Worm (Caenorhabditis elegans) whole organism, L4 larva: ENCODE results near the gene byn-1.

Source experiments
- D1046.2 ChIP-seq: fragments of 200-800 bp; sonication (Bioruptor generic); IDR thresholded peaks from 2 replicates; pipeline ENCODE4 v1.3.6; 2022; ENCODE audit warnings: missing genetic modification characterization, missing compliant biosample characterization
- T26A8.4 ChIP-seq: fragments of 200-800 bp; sonication (Bioruptor generic); IDR thresholded peaks from 2 replicates; pipeline ENCODE4 v1.3.6; 2022; ENCODE audit warnings: missing genetic modification characterization, missing compliant biosample characterization
- Y105C5A.15 ChIP-seq: fragments of 200-800 bp; sonication (Bioruptor generic); IDR thresholded peaks from 2 replicates; pipeline ENCODE4 v1.3.6; 2022; ENCODE audit warnings: missing genetic modification characterization, missing compliant biosample characterization
- Y5F2A.4 ChIP-seq: fragments of 200-800 bp; sonication (Bioruptor generic); optimal IDR thresholded peaks from 2 replicates; lab custom pipeline; 2018; ENCODE audit warnings: mild to moderate bottlenecking, missing genetic modification characterization, missing compliant biosample characterization
- ZK337.2 ChIP-seq: fragments of 200-800 bp; sonication (Bioruptor generic); IDR thresholded peaks from 2 replicates; pipeline ENCODE4 v1.3.6; 2022; ENCODE audit warnings: missing genetic modification reagents, missing genetic modification characterization, missing compliant biosample characterization
- ZK546.5 ChIP-seq, 2 experiments: sonication (generic microtip); optimal IDR thresholded peaks; 2 replicates each; lab custom pipeline; 2017; ENCODE audit warnings: missing biosample characterization in 2 of 2, missing genetic modification characterization in 2 of 2
- aha-1 ChIP-seq: fragments of 150-350 bp; peaks from one replicate; lab custom pipeline; 2014; ENCODE audit warnings: missing biosample characterization, missing genetic modification characterization
- ama-1 ChIP-seq: fragments of 150-350 bp; optimal IDR thresholded peaks from 2 replicates; lab custom pipeline; 2014; ENCODE audit warnings: inconsistent platforms, mixed read lengths
- arid-1 ChIP-seq: fragments of 200-800 bp; sonication (Bioruptor generic); conservative IDR thresholded peaks from 2 replicates; pipeline ENCODE4 v1.3.6; 2022; ENCODE audit warnings: missing genetic modification reagents, missing genetic modification characterization, missing compliant biosample characterization
- attf-4 ChIP-seq: sonication (generic microtip); optimal IDR thresholded peaks from 3 replicates; lab custom pipeline; 2017; ENCODE audit warnings: missing biosample characterization, missing genetic modification characterization
- ceh-28 ChIP-seq: fragments of 150-350 bp; optimal IDR thresholded peaks from 2 replicates; lab custom pipeline; 2014; ENCODE audit warnings: missing biosample characterization, missing genetic modification reagents, missing genetic modification characterization
- ceh-32 ChIP-seq: sonication (generic microtip); optimal IDR thresholded peaks from 2 replicates; lab custom pipeline; 2016; ENCODE audit warnings: mild to moderate bottlenecking, missing genetic modification characterization, missing compliant biosample characterization; ENCODE audit not compliant: poor library complexity
- ceh-62 ChIP-seq: sonication (generic microtip); optimal IDR thresholded peaks from 2 replicates; lab custom pipeline; 2017; ENCODE audit warnings: missing biosample characterization, missing genetic modification characterization
- ctbp-1 ChIP-seq: fragments of 200-800 bp; sonication (Bioruptor generic); IDR thresholded peaks from 2 replicates; pipeline ENCODE4 v1.3.6; 2022; ENCODE audit warnings: missing genetic modification reagents, missing genetic modification characterization, missing compliant biosample characterization
- daf-16 ChIP-seq, 3 experiments: sonication (generic microtip); optimal IDR thresholded peaks; 2 replicates each; lab custom pipeline; 2016 to 2017; ENCODE audit warnings: missing genetic modification characterization in 3 of 3, missing genetic modification reagents in 3 of 3, mild to moderate bottlenecking in 2 of 3, missing compliant biosample characterization in 2 of 3, missing biosample characterization in 1 of 3, moderate library complexity in 1 of 3
- daf-19 ChIP-seq: fragments of 200-800 bp; sonication (Bioruptor generic); conservative IDR thresholded peaks from 2 replicates; pipeline ENCODE4 v1.3.6; 2022; ENCODE audit warnings: missing genetic modification characterization, missing compliant biosample characterization
- daf-8 ChIP-seq: fragments of 200-800 bp; sonication (Bioruptor generic); IDR thresholded peaks from 2 replicates; pipeline ENCODE4 v1.3.6; 2022; ENCODE audit warnings: missing genetic modification characterization, missing compliant biosample characterization
- dmd-8 ChIP-seq: fragments of 200-800 bp; sonication (Bioruptor generic); IDR thresholded peaks from 2 replicates; pipeline ENCODE4 v1.3.6; 2022; ENCODE audit warnings: missing genetic modification characterization, missing compliant biosample characterization
- dmd-9 ChIP-seq: fragments of 200-800 bp; sonication (Bioruptor generic); IDR thresholded peaks from 2 replicates; pipeline ENCODE4 v1.3.6; 2022; ENCODE audit warnings: missing genetic modification reagents, missing genetic modification characterization, missing compliant biosample characterization
- egl-27 ChIP-seq: sonication (generic microtip); optimal IDR thresholded peaks from 3 replicates; lab custom pipeline; 2017; ENCODE audit warnings: missing biosample characterization, missing genetic modification reagents, missing genetic modification characterization
- fkh-10 ChIP-seq: fragments of 150-350 bp; optimal IDR thresholded peaks from 2 replicates; lab custom pipeline; 2014; ENCODE audit warnings: missing biosample characterization, missing genetic modification reagents, missing genetic modification characterization
- gei-8 ChIP-seq: fragments of 200-800 bp; sonication (Bioruptor generic); optimal IDR thresholded peaks from 2 replicates; lab custom pipeline; 2018; ENCODE audit warnings: mild to moderate bottlenecking, missing genetic modification characterization, missing compliant biosample characterization
- lin-1 ChIP-seq: fragments of 200-800 bp; sonication (Bioruptor generic); IDR thresholded peaks from 2 replicates; pipeline ENCODE4 v1.3.6; 2022; ENCODE audit warnings: missing genetic modification reagents, missing genetic modification characterization, missing compliant biosample characterization
- lin-15B ChIP-seq: fragments of 150-350 bp; sonication (generic microtip); optimal IDR thresholded peaks from 3 replicates; lab custom pipeline; 2014; ENCODE audit warnings: missing biosample characterization, missing genetic modification characterization
- lin-29 ChIP-seq: fragments of 200-800 bp; sonication (Bioruptor generic); IDR thresholded peaks from 2 replicates; pipeline ENCODE4 v1.3.6; 2022; ENCODE audit warnings: missing genetic modification reagents, missing genetic modification characterization, missing compliant biosample characterization
- lsy-2 ChIP-seq, 2 experiments: fragments of 150-350 bp in 1 of 2; sonication (generic microtip) in 1 of 2; optimal IDR thresholded peaks; 2 replicates each; lab custom pipeline; 2014 to 2017; ENCODE audit warnings: missing biosample characterization in 2 of 2, missing genetic modification characterization in 2 of 2
- madf-5 ChIP-seq, 2 experiments: fragments of 200-800 bp; sonication (Bioruptor generic); IDR thresholded peaks; 2 replicates each; pipeline ENCODE4 v1.3.6; 2022; ENCODE audit warnings: missing compliant biosample characterization in 2 of 2, missing genetic modification characterization in 2 of 2
- mep-1 ChIP-seq: fragments of 150-350 bp; sonication (generic microtip); optimal IDR thresholded peaks from 3 replicates; lab custom pipeline; 2014; ENCODE audit warnings: missing biosample characterization, missing genetic modification characterization
- mes-2 ChIP-seq: sonication (generic microtip); optimal IDR thresholded peaks from 2 replicates; lab custom pipeline; 2016; ENCODE audit warnings: missing genotype, mild to moderate bottlenecking, missing genetic modification characterization, missing compliant biosample characterization; ENCODE audit not compliant: poor library complexity, severe bottlenecking
- mxl-2 ChIP-seq: fragments of 200-800 bp; sonication (Bioruptor generic); conservative IDR thresholded peaks from 2 replicates; pipeline ENCODE4 v1.3.6; 2022; ENCODE audit warnings: missing genetic modification reagents, missing genetic modification characterization, missing compliant biosample characterization
- nhr-10 ChIP-seq: fragments of 150-350 bp; optimal IDR thresholded peaks from 2 replicates; lab custom pipeline; 2014; ENCODE audit warnings: missing biosample characterization, missing genetic modification characterization
- nhr-237 ChIP-seq: sonication (generic microtip); optimal IDR thresholded peaks from 2 replicates; lab custom pipeline; 2017; ENCODE audit warnings: missing biosample characterization, missing genetic modification characterization
- nhr-28 ChIP-seq: fragments of 150-350 bp; optimal IDR thresholded peaks from 2 replicates; lab custom pipeline; 2014; ENCODE audit warnings: missing biosample characterization, missing genetic modification characterization
- nhr-41 ChIP-seq: fragments of 200-800 bp; sonication (Bioruptor generic); IDR thresholded peaks from 2 replicates; pipeline ENCODE4 v1.3.6; 2022; ENCODE audit warnings: missing genetic modification reagents, missing genetic modification characterization, missing compliant biosample characterization
- nhr-77 ChIP-seq: fragments of 150-350 bp; optimal IDR thresholded peaks from 2 replicates; lab custom pipeline; 2014; ENCODE audit warnings: missing biosample characterization, missing genetic modification characterization
- pqm-1 ChIP-seq: sonication (generic microtip); optimal IDR thresholded peaks from 2 replicates; lab custom pipeline; 2017; ENCODE audit warnings: missing biosample characterization, missing genetic modification characterization
- set-16 ChIP-seq: fragments of 200-800 bp; sonication (Bioruptor generic); IDR thresholded peaks from 2 replicates; pipeline ENCODE4 v1.3.6; 2022; ENCODE audit warnings: missing genetic modification reagents, missing genetic modification characterization, missing compliant biosample characterization
- spr-3 ChIP-seq: fragments of 200-800 bp; sonication (Bioruptor generic); optimal IDR thresholded peaks from 2 replicates; lab custom pipeline; 2018; ENCODE audit warnings: mild to moderate bottlenecking, missing genetic modification characterization, missing compliant biosample characterization
- tra-1 ChIP-seq: fragments of 200-800 bp; sonication (Bioruptor generic); IDR thresholded peaks from 2 replicates; pipeline ENCODE4 v1.3.6; 2022; ENCODE audit warnings: missing genetic modification reagents, missing genetic modification characterization, missing compliant biosample characterization
- unc-130 ChIP-seq: sonication (generic microtip); optimal IDR thresholded peaks from 2 replicates; lab custom pipeline; 2016; ENCODE audit warnings: missing genetic modification reagents, missing genetic modification characterization, missing compliant biosample characterization
- unc-62 ChIP-seq, 3 experiments: fragments of 150-350 bp in 1 of 3; sonication (generic microtip); optimal IDR thresholded peaks in 2 of 3; peaks in 1 of 3; 1 replicate in 1 of 3; 2 replicates in 2 of 3; lab custom pipeline; 2014 to 2017; ENCODE audit warnings: missing biosample characterization in 3 of 3, missing genetic modification characterization in 3 of 3, missing genetic modification reagents in 3 of 3, missing genotype in 1 of 3
- zag-1 ChIP-seq: fragments of 150-350 bp; optimal IDR thresholded peaks from 2 replicates; lab custom pipeline; 2014; ENCODE audit warnings: missing biosample characterization, missing genetic modification characterization
- ztf-11 ChIP-seq: fragments of 150-350 bp; optimal IDR thresholded peaks from 2 replicates; lab custom pipeline; 2014; ENCODE audit warnings: missing biosample characterization, missing genetic modification characterization

byn-1 gene

DNA sequence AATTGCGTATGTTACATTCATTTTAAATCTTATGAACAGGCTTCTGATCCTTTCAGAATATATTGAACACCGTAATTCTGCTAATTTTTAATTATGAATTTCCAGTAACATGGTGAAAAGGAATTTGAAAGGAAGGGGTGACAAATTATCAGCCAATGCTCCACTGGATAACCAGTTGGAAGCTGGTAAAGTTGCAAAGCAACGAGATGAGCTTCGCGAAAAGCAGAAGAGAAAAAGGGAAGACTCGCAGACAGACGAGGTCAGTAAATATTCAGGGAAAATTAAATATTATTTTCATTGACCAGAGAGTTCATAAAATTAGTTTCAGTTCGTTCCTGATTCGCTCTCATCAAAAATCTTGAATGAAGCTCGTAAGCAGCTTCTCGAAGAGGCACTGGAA, at the start of gene byn-1 (continued):
- TF ChIP-seq Y105C5A.15 (GFP tag; lab: Robert Waterston, UW) (0 out of 2 replicates have a peak, but pooled peaks have one; percentile 9), zag-1 (tag; lab: Kevin White, UChicago) (no peak), gei-8 (GFP tag; lab: Kevin White, UChicago) (no peak), spr-3 (GFP tag; lab: Kevin White, UChicago) (no peak), ctbp-1 (GFP tag; lab: Robert Waterston, UW) (no peak), lin-15B (tag; lab: Kevin White, UChicago) (no peak), nhr-10 (tag; lab: Kevin White, UChicago) (no peak), mxl-2 (GFP tag; lab: Robert Waterston, UW) (no peak), ZK546.5 (tag; optimal IDR thresholded peaks at IDR 0.05; lab: Kevin White, UChicago) (no peak), D1046.2 (GFP tag; lab: Robert Waterston, UW) (no peak), tra-1 (GFP tag; lab: Robert Waterston, UW) (no peak), arid-1 (GFP tag; lab: Robert Waterston, UW) (no peak), fkh-10 (GFP tag; lab: Kevin White, UChicago) (no peak), lin-1 (GFP tag; lab: Robert Waterston, UW) (no peak), T26A8.4 (GFP tag; lab: Robert Waterston, UW) (peak; percentile 40; the same call in 1 of the 2 replicates), dmd-9 (GFP tag; lab: Robert Waterston, UW) (no peak), egl-27 (tag; lab: Kevin White, UChicago) (no peak), madf-5 (GFP tag; IDR thresholded peaks at IDR 0.05; lab: Robert Waterston, UW) (0 out of 4 replicates have a peak, but pooled peaks of 1 of the 2 experiments have one; percentile 10)

DNA sequence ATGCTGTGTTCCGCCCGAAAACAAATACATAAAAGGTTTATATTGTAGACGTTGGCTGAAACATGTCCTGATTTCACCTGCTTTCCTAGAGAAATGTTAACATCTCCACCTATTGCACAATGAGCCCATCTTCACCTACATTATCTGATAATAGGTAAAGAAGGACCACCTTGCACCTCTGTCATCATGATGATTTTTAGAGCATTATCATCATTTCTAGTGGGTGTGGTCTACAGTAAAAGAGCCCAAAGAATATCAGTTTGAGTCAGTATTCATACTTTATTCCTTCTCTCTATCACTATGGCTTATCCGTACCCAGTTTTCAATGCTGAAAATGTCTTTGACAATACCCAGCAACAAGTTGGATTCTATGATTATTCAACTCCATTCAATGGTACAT, 47.6 kb upstream of the byn-1 start, which contains the start of gene med-2:
Gene med-2 (plus strand): TSS at position 301 of the 400 bp plus-strand sequence.
- TF ChIP-seq dmd-8 (GFP tag; lab: Robert Waterston, UW): no peak
- TF ChIP-seq nhr-28 (tag; lab: Kevin White, UChicago): no peak
- no peak for TF ChIP-seq nhr-237 (tag; lab: Kevin White, UChicago)
- TF ChIP-seq nhr-77 (tag; lab: Kevin White, UChicago): no peak
- peak in 1 of 2 experiments; percentile 67 for TF ChIP-seq unc-62 (GFP tag; optimal IDR thresholded peaks at IDR 0.05 in 1 of 2; lab: Kevin White, UChicago)
- no peak for TF ChIP-seq unc-62 (tag; optimal IDR thresholded peaks at IDR 0.05; lab: Kevin White, UChicago)
- no peak for TF ChIP-seq ama-1 (lab: Kevin White, UChicago)
- TF ChIP-seq unc-130 (GFP tag; lab: Kevin White, UChicago): no peak

ce11 chrIII:6885889-6886288, 45.9 kb upstream of the byn-1 start:
- peak; percentile 1 for TF ChIP-seq aha-1 (tag; lab: Kevin White, UChicago)
- TF ChIP-seq nhr-41: no peak
- no peak for TF ChIP-seq nhr-10 (tag; lab: Kevin White, UChicago)
- peak in 1 of 2 experiments; percentile 98 for TF ChIP-seq unc-62 (GFP tag; optimal IDR thresholded peaks at IDR 0.05 in 1 of 2; lab: Kevin White, UChicago)
- no peak for TF ChIP-seq unc-62 (tag; optimal IDR thresholded peaks at IDR 0.05; lab: Kevin White, UChicago)
- no peak for TF ChIP-seq daf-19 (GFP tag; lab: Robert Waterston, UW)
- TF ChIP-seq mes-2: no peak

DNA sequence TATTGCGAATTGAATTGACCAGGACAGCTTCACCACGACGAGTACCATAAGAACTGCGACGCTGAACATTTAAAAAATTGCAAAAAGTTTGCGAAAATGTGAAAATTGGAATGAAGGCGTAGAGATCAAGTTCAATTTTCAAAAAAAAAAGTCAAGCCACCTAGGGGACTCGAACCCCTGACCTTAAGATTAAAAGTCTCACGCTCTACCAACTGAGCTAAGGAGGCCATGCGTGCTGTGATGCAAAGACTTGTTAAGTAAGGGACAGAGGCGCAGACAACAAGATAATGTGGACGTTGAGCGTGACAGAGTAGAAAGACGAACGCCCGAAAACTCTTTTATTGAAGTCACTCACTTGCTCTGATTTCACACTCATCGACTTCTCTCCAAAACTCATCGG, 44.2 kb upstream of the byn-1 start:
- no peak for TF ChIP-seq nhr-237 (tag; lab: Kevin White, UChicago)
- peak in 1 of 2 experiments; percentile 72 for TF ChIP-seq daf-16 (GFP tag; optimal IDR thresholded peaks at IDR 0.05; lab: Kevin White, UChicago)
- TF ChIP-seq daf-16 (tag; optimal IDR thresholded peaks at IDR 0.05; lab: Kevin White, UChicago): peak; percentile 36
- TF ChIP-seq Y5F2A.4 (GFP tag; lab: Kevin White, UChicago): peak; percentile 48
- TF ChIP-seq mxl-2 (GFP tag; lab: Robert Waterston, UW): peak; percentile 75; the same call in 1 of the 2 replicates
- no peak for TF ChIP-seq ceh-32 (tag; lab: Kevin White, UChicago)
- TF ChIP-seq D1046.2 (GFP tag; lab: Robert Waterston, UW): 0 out of 2 replicates have a peak, but pooled peaks have one; percentile 69
- no peak for TF ChIP-seq attf-4 (tag; lab: Kevin White, UChicago)
- TF ChIP-seq ZK337.2: 0 out of 2 replicates have a peak, but pooled peaks have one; percentile 58
- 0 out of 2 replicates have a peak, but pooled peaks have one; percentile 65 for TF ChIP-seq Y105C5A.15 (GFP tag; lab: Robert Waterston, UW)
- TF ChIP-seq ceh-62: no peak
- peak; percentile 92 for TF ChIP-seq tra-1 (GFP tag; lab: Robert Waterston, UW)
- TF ChIP-seq lsy-2 (tag; optimal IDR thresholded peaks at IDR 0.05; lab: Kevin White, UChicago): peak in 1 of 2 experiments; percentile 75
- TF ChIP-seq ztf-11 (tag; lab: Kevin White, UChicago): no peak
- peak; percentile 74 for TF ChIP-seq mep-1 (tag; lab: Kevin White, UChicago)
- TF ChIP-seq lin-29 (GFP tag; lab: Robert Waterston, UW): 0 out of 2 replicates have a peak, but pooled peaks have one; percentile 24
- TF ChIP-seq set-16: no peak
- no peak for TF ChIP-seq nhr-10 (tag; lab: Kevin White, UChicago)
- peak; percentile 14 for TF ChIP-seq ama-1 (lab: Kevin White, UChicago)
- no peak for TF ChIP-seq pqm-1
- no peak for TF ChIP-seq nhr-77 (tag; lab: Kevin White, UChicago)
- TF ChIP-seq daf-8 (GFP tag; lab: Robert Waterston, UW): no peak
- no peak for TF ChIP-seq egl-27 (tag; lab: Kevin White, UChicago)
- no peak for TF ChIP-seq ZK546.5 (tag; optimal IDR thresholded peaks at IDR 0.05; lab: Kevin White, UChicago)
- TF ChIP-seq ceh-28 (tag; lab: Kevin White, UChicago): no peak
